Worm (Caenorhabditis elegans) whole organism, L1 larva: ENCODE measurements around the gene nduf-11.

Experiments used
- C04F5.9 ChIP-seq: sonication (generic microtip); optimal IDR thresholded peaks from 2 replicates; lab custom pipeline; 2016; ENCODE audit warnings: missing genetic modification characterization, missing compliant biosample characterization
- C16A3.4 ChIP-seq: fragments of 150-350 bp; optimal IDR thresholded peaks from 2 replicates; lab custom pipeline; 2014; ENCODE audit warnings: missing biosample characterization, missing genetic modification characterization
- C34B4.2 ChIP-seq: sonication (generic microtip); optimal IDR thresholded peaks from 2 replicates; lab custom pipeline; 2017; ENCODE audit warnings: mild to moderate bottlenecking, missing genetic modification characterization, missing compliant biosample characterization
- Y116A8C.19 ChIP-seq: sonication (generic microtip); optimal IDR thresholded peaks from 2 replicates; lab custom pipeline; 2016; ENCODE audit warnings: missing compliant biosample characterization, missing genetic modification characterization, borderline replicate concordance
- alr-1 ChIP-seq: fragments of 200-800 bp; sonication (Bioruptor generic); optimal IDR thresholded peaks from 2 replicates; lab custom pipeline; 2018; ENCODE audit warnings: borderline replicate concordance, mild to moderate bottlenecking, missing genetic modification characterization, missing compliant biosample characterization
- aly-2 ChIP-seq: fragments of 150-350 bp; optimal IDR thresholded peaks from 2 replicates; lab custom pipeline; 2014; ENCODE audit warnings: missing biosample characterization, missing genetic modification characterization
- ama-1 ChIP-seq: fragments of 150-350 bp; optimal IDR thresholded peaks from 2 replicates; lab custom pipeline; 2014
- ceh-63 ChIP-seq: fragments of 200-800 bp; sonication (Bioruptor generic); optimal IDR thresholded peaks from 2 replicates; lab custom pipeline; 2018; ENCODE audit warnings: mild to moderate bottlenecking, missing genetic modification characterization, missing compliant biosample characterization
- ceh-8 ChIP-seq: fragments of 200-800 bp; sonication (Bioruptor generic); optimal IDR thresholded peaks from 2 replicates; lab custom pipeline; 2018; ENCODE audit warnings: mild to moderate bottlenecking, missing genetic modification characterization, moderate library complexity, missing compliant biosample characterization
- ceh-88 ChIP-seq: fragments of 200-800 bp; sonication (Bioruptor generic); IDR thresholded peaks from 2 replicates; pipeline ENCODE4 v1.3.6; 2022; ENCODE audit warnings: missing genetic modification characterization, missing compliant biosample characterization
- dsc-1 ChIP-seq: sonication (generic microtip); optimal IDR thresholded peaks from 2 replicates; lab custom pipeline; 2016; ENCODE audit warnings: mild to moderate bottlenecking, missing genetic modification characterization, missing compliant biosample characterization
- efl-1 ChIP-seq, 4 experiments: fragments of 150-350 bp; optimal IDR thresholded peaks in 3 of 4; peaks in 1 of 4; 1 replicate in 1 of 4; 2 replicates in 3 of 4; lab custom pipeline; 2014; ENCODE audit warnings: missing biosample characterization in 2 of 4, missing genetic modification characterization in 2 of 4, missing genetic modification reagents in 2 of 4
- efl-3 ChIP-seq: fragments of 200-800 bp; sonication (Bioruptor generic); optimal IDR thresholded peaks from 2 replicates; lab custom pipeline; 2018; ENCODE audit warnings: mild to moderate bottlenecking, missing genetic modification characterization, missing compliant biosample characterization
- egl-13 ChIP-seq: sonication (generic microtip); optimal IDR thresholded peaks from 2 replicates; lab custom pipeline; 2016; ENCODE audit warnings: missing genotype, missing genetic modification reagents, missing genetic modification characterization, missing compliant biosample characterization
- elt-2 ChIP-seq: sonication (generic microtip); optimal IDR thresholded peaks from 2 replicates; lab custom pipeline; 2016; ENCODE audit warnings: missing genetic modification characterization, mild to moderate bottlenecking, inconsistent platforms, missing compliant biosample characterization, missing genetic modification reagents
- ets-5 ChIP-seq: fragments of 200-800 bp; sonication (Bioruptor generic); IDR thresholded peaks from 2 replicates; pipeline ENCODE4 v1.3.6; 2022; ENCODE audit warnings: missing genetic modification characterization, missing compliant biosample characterization
- fkh-10 ChIP-seq: sonication (generic microtip); optimal IDR thresholded peaks from 2 replicates; lab custom pipeline; 2017; ENCODE audit warnings: missing biosample characterization, missing genetic modification reagents, missing genetic modification characterization
- fkh-4 ChIP-seq: sonication (generic microtip); optimal IDR thresholded peaks from 2 replicates; lab custom pipeline; 2016; ENCODE audit warnings: missing compliant biosample characterization, missing genetic modification characterization, borderline replicate concordance
- fkh-8 ChIP-seq: sonication (generic microtip); optimal IDR thresholded peaks from 2 replicates; lab custom pipeline; 2016; ENCODE audit warnings: mild to moderate bottlenecking, missing genetic modification characterization, missing compliant biosample characterization
- fos-1 ChIP-seq: fragments of 150-350 bp; optimal IDR thresholded peaks from 2 replicates; lab custom pipeline; 2014; ENCODE audit warnings: missing biosample characterization, missing genetic modification characterization
- grh-1 ChIP-seq: fragments of 200-800 bp; sonication (Bioruptor generic); IDR thresholded peaks from 2 replicates; pipeline ENCODE4 v1.3.6; 2022; ENCODE audit warnings: missing genetic modification reagents, missing genetic modification characterization, missing compliant biosample characterization
- hlh-17 ChIP-seq: fragments of 200-800 bp; sonication (Bioruptor generic); optimal IDR thresholded peaks from 2 replicates; lab custom pipeline; 2018; ENCODE audit warnings: missing genetic modification characterization, mild to moderate bottlenecking, missing compliant biosample characterization, moderate library complexity, borderline replicate concordance
- hpl-2 ChIP-seq: fragments of 150-350 bp; optimal IDR thresholded peaks from 2 replicates; lab custom pipeline; 2014; ENCODE audit warnings: missing biosample characterization, missing genetic modification reagents, missing genetic modification characterization
- lin-15B ChIP-seq: fragments of 150-350 bp; sonication (generic microtip); optimal IDR thresholded peaks from 3 replicates; lab custom pipeline; 2014; ENCODE audit warnings: missing biosample characterization, missing genetic modification characterization
- lin-39 ChIP-seq: fragments of 150-350 bp; optimal IDR thresholded peaks from 2 replicates; lab custom pipeline; 2014; ENCODE audit warnings: missing biosample characterization, missing genetic modification reagents, missing genetic modification characterization
- lir-3 ChIP-seq: sonication (generic microtip); optimal IDR thresholded peaks from 2 replicates; lab custom pipeline; 2016; ENCODE audit warnings: mild to moderate bottlenecking, missing genetic modification characterization, moderate library complexity, missing compliant biosample characterization; ENCODE audit not compliant: poor library complexity
- lsy-2 ChIP-seq, 2 experiments: fragments of 150-350 bp; optimal IDR thresholded peaks; 2 replicates each; lab custom pipeline; 2014; ENCODE audit warnings: missing biosample characterization in 2 of 2, missing genetic modification characterization in 2 of 2
- mdl-1 ChIP-seq, 2 experiments: fragments of 150-350 bp; optimal IDR thresholded peaks; 2 replicates each; lab custom pipeline; 2014 to 2017; ENCODE audit warnings: missing biosample characterization in 2 of 2, missing genetic modification characterization in 2 of 2, inconsistent platforms in 1 of 2
- mef-2 ChIP-seq: fragments of 150-350 bp; optimal IDR thresholded peaks from 2 replicates; lab custom pipeline; 2014; ENCODE audit warnings: missing biosample characterization, missing genetic modification characterization
- mep-1 ChIP-seq: fragments of 150-350 bp; optimal IDR thresholded peaks from 2 replicates; lab custom pipeline; 2014; ENCODE audit warnings: missing biosample characterization, missing genetic modification characterization
- nhr-12 ChIP-seq: sonication (generic microtip); optimal IDR thresholded peaks from 2 replicates; lab custom pipeline; 2017; ENCODE audit warnings: missing biosample characterization, missing genetic modification characterization
- nhr-20 ChIP-seq: sonication (generic microtip); optimal IDR thresholded peaks from 2 replicates; lab custom pipeline; 2016; ENCODE audit warnings: mild to moderate bottlenecking, missing genetic modification characterization, missing compliant biosample characterization
- nhr-237 ChIP-seq: fragments of 150-350 bp; optimal IDR thresholded peaks from 2 replicates; lab custom pipeline; 2014; ENCODE audit warnings: missing biosample characterization, missing genetic modification characterization
- nhr-28 ChIP-seq: fragments of 150-350 bp; optimal IDR thresholded peaks from 2 replicates; lab custom pipeline; 2014; ENCODE audit warnings: missing biosample characterization, missing genetic modification characterization
- nhr-47 ChIP-seq: sonication (generic microtip); optimal IDR thresholded peaks from 2 replicates; lab custom pipeline; 2016; ENCODE audit warnings: mild to moderate bottlenecking, missing genetic modification characterization, moderate library complexity, missing compliant biosample characterization
- nhr-71 ChIP-seq: sonication (generic microtip); optimal IDR thresholded peaks from 2 replicates; lab custom pipeline; 2016; ENCODE audit warnings: mild to moderate bottlenecking, missing genetic modification characterization, moderate library complexity, missing compliant biosample characterization
- nhr-76 ChIP-seq: sonication (generic microtip); optimal IDR thresholded peaks from 2 replicates; lab custom pipeline; 2017; ENCODE audit warnings: missing biosample characterization, missing genetic modification characterization
- nhr-84 ChIP-seq: sonication (generic microtip); optimal IDR thresholded peaks from 2 replicates; lab custom pipeline; 2017; ENCODE audit warnings: missing biosample characterization, missing genetic modification characterization
- nhr-85 ChIP-seq: sonication (generic microtip); peaks from one replicate; lab custom pipeline; 2016; ENCODE audit warnings: missing genetic modification characterization, inconsistent platforms, missing compliant biosample characterization
- pag-3 ChIP-seq: sonication (generic microtip); optimal IDR thresholded peaks from 2 replicates; lab custom pipeline; 2017; ENCODE audit warnings: missing genetic modification characterization, mild to moderate bottlenecking, missing compliant biosample characterization, antibody characterized with exemption, borderline replicate concordance; ENCODE audit not compliant: insufficient read depth
- pax-3 ChIP-seq: fragments of 200-800 bp; sonication (Bioruptor generic); optimal IDR thresholded peaks from 2 replicates; lab custom pipeline; 2018; ENCODE audit warnings: mild to moderate bottlenecking, missing genetic modification characterization, moderate library complexity, missing compliant biosample characterization
- pqm-1 ChIP-seq: sonication (generic microtip); optimal IDR thresholded peaks from 3 replicates; lab custom pipeline; 2017; ENCODE audit warnings: missing biosample characterization, missing genetic modification characterization
- rnt-1 ChIP-seq: sonication (generic microtip); optimal IDR thresholded peaks from 2 replicates; lab custom pipeline; 2016; ENCODE audit warnings: mild to moderate bottlenecking, missing genetic modification characterization, moderate library complexity, missing compliant biosample characterization
- snu-23 ChIP-seq: sonication (generic microtip); optimal IDR thresholded peaks from 2 replicates; lab custom pipeline; 2016; ENCODE audit warnings: missing genetic modification characterization, missing compliant biosample characterization
- unc-130 ChIP-seq: fragments of 150-350 bp; optimal IDR thresholded peaks from 2 replicates; lab custom pipeline; 2017; ENCODE audit warnings: missing biosample characterization, missing genetic modification characterization, inconsistent platforms
- unc-86 ChIP-seq: sonication (generic microtip); optimal IDR thresholded peaks from 2 replicates; lab custom pipeline; 2016; ENCODE audit warnings: missing genetic modification characterization, missing compliant biosample characterization
- unc-98 ChIP-seq: fragments of 200-800 bp; sonication (Bioruptor generic); IDR thresholded peaks from 2 replicates; pipeline ENCODE4 v1.3.6; 2022; ENCODE audit warnings: missing genetic modification characterization, missing compliant biosample characterization
- vab-15 ChIP-seq: sonication (generic microtip); optimal IDR thresholded peaks from 2 replicates; lab custom pipeline; 2017; ENCODE audit warnings: missing genotype, mild to moderate bottlenecking, missing genetic modification characterization, missing compliant biosample characterization
- xbp-1 ChIP-seq: sonication (generic microtip); optimal IDR thresholded peaks from 2 replicates; lab custom pipeline; 2016; ENCODE audit warnings: missing genetic modification characterization, missing compliant biosample characterization
- zag-1 ChIP-seq: fragments of 150-350 bp; optimal IDR thresholded peaks from 2 replicates; lab custom pipeline; 2014; ENCODE audit warnings: missing biosample characterization, missing genetic modification characterization
- ztf-11 ChIP-seq, 2 experiments: sonication (generic microtip); optimal IDR thresholded peaks; 2 replicates each; lab custom pipeline; 2016 to 2017; ENCODE audit warnings: missing genetic modification characterization in 2 of 2, missing biosample characterization in 1 of 2, missing compliant biosample characterization in 1 of 2

nduf-11 gene

DNA sequence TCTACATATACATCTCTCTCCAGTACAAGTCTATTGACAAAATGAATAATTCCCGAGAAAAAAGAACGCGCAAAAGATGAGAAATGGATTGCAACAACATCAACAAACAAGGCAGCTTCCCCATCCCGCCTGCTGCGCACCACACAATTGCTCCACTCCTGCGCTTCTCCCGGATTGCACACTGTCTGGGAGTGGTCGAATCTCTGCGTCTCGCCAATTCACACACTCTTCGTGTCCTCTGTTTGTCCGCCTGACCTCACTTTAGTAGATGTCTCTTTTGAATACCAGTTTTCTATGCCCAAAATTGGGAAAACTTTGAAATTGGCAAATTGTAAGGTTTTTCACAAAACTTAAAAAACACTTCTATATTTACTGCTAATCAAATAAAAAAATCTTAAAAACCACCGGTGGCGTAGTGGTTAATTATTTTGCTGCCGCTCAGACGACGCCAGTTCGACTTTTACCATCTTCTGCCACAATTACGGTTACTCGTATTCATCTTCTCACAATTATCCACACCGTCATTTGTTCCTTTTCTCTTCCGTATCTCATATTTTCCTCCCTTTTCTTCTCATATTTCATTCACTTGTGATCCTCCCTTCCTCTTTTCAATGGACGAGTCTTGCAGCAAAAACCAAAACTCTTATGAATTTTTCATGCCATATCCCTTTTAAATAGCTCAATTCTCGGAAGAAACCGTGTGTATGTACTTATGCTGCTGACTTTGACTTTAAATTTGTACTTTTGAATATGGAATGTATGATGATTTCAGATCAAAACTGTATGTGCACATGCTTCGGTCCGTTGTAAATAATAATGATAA lies 39.6 kb downstream of the nduf-11 start, which contains the start of gene rsf-1 (continued):
- TF ChIP-seq fos-1 (tag; lab: Kevin White, UChicago) (no peak), hpl-2 (no peak), efl-3 (GFP tag; lab: Kevin White, UChicago) (no peak), hlh-17 (no peak), mdl-1 (tag; optimal IDR thresholded peaks at IDR 0.05; lab: Kevin White, UChicago) (no peak), fkh-4 (no peak), pag-3 (no peak), alr-1 (tag; lab: Kevin White, UChicago) (no peak), ceh-88 (GFP tag; lab: Robert Waterston, UW) (peak; percentile 13; the same call in 1 of the 2 replicates), ceh-8 (no peak), unc-98 (no peak), pqm-1 (no peak), elt-2 (tag; lab: Kevin White, UChicago) (no peak), ama-1 (lab: Kevin White, UChicago) (no peak), nhr-47 (tag; lab: Kevin White, UChicago) (peak; percentile 24), mep-1 (tag; lab: Kevin White, UChicago) (no peak), aly-2 (no peak), rnt-1 (no peak), lir-3 (tag; lab: Kevin White, UChicago) (no peak), nhr-84 (tag; lab: Kevin White, UChicago) (no peak), lin-15B (tag; lab: Kevin White, UChicago) (no peak), fkh-8 (tag; lab: Kevin White, UChicago) (no peak), egl-13 (tag; lab: Kevin White, UChicago) (no peak), xbp-1 (tag; lab: Kevin White, UChicago) (no peak), efl-1 (optimal IDR thresholded peaks at IDR 0.05; lab: Kevin White, UChicago) (peak; percentile 43 to 58), efl-1 (GFP tag; optimal IDR thresholded peaks at IDR 0.05 in 1 of 2; lab: Kevin White, UChicago) (peak in 1 of 2 experiments; percentile 89), vab-15 (tag; lab: Kevin White, UChicago) (no peak), grh-1 (GFP tag; lab: Robert Waterston, UW) (peak; percentile 31; the same call in 1 of the 2 replicates), lsy-2 (tag; optimal IDR thresholded peaks at IDR 0.05; lab: Kevin White, UChicago) (peak in 1 of 2 experiments; percentile 25), C16A3.4 (no peak), nhr-76 (tag; lab: Kevin White, UChicago) (no peak), snu-23 (GFP tag; lab: Kevin White, UChicago) (peak; percentile 14), unc-130 (tag; lab: Kevin White, UChicago) (no peak), nhr-28 (tag; lab: Kevin White, UChicago) (no peak), ztf-11 (tag; optimal IDR thresholded peaks at IDR 0.05; lab: Kevin White, UChicago) (no peak), dsc-1 (tag; lab: Kevin White, UChicago) (no peak), nhr-12 (no peak), fkh-10 (GFP tag; lab: Kevin White, UChicago) (no peak), pax-3 (tag; lab: Kevin White, UChicago) (no peak), nhr-71 (tag; lab: Kevin White, UChicago) (peak; percentile 3), C04F5.9 (tag; lab: Kevin White, UChicago) (no peak), ets-5 (GFP tag; lab: Robert Waterston, UW) (no peak), nhr-85 (peak; percentile 31), nhr-20 (peak; percentile 10), unc-86 (peak; percentile 53), mef-2 (no peak), zag-1 (no peak), C34B4.2 (tag; lab: Kevin White, UChicago) (no peak), Y116A8C.19 (tag; lab: Kevin White, UChicago) (no peak), ceh-63 (GFP tag; lab: Kevin White, UChicago) (no peak), nhr-237 (tag; lab: Kevin White, UChicago) (no peak), lin-39 (tag; lab: Kevin White, UChicago) (no peak)
